Worm (Caenorhabditis elegans) whole organism, L3 larva: ENCODE measurements around the gene hat-1.

Experiments
- elt-1 ChIP-seq: fragments of 150-350 bp; optimal IDR thresholded peaks from 2 replicates; lab custom pipeline; 2014; ENCODE audit warnings: missing biosample characterization, missing genetic modification characterization
- lin-15B ChIP-seq: fragments of 150-350 bp; optimal IDR thresholded peaks from 2 replicates; lab custom pipeline; 2014; ENCODE audit warnings: missing biosample characterization, missing genetic modification characterization
- mdl-1 ChIP-seq: fragments of 150-350 bp; optimal IDR thresholded peaks from 2 replicates; lab custom pipeline; 2014; ENCODE audit warnings: missing biosample characterization, missing genetic modification characterization
- pha-4 ChIP-seq: fragments of 150-350 bp; optimal IDR thresholded peaks from 2 replicates; lab custom pipeline; 2014; ENCODE audit warnings: missing biosample characterization, missing genetic modification reagents, missing genetic modification characterization
- sea-2 ChIP-seq: fragments of 150-350 bp; sonication (generic microtip); optimal IDR thresholded peaks from 4 replicates; lab custom pipeline; 2014; ENCODE audit warnings: missing biosample characterization, missing genetic modification reagents, missing genetic modification characterization
- tbx-2 ChIP-seq: sonication (generic microtip); optimal IDR thresholded peaks from 2 replicates; lab custom pipeline; 2016; ENCODE audit warnings: mild to moderate bottlenecking, missing genetic modification characterization, missing compliant biosample characterization

DNA sequence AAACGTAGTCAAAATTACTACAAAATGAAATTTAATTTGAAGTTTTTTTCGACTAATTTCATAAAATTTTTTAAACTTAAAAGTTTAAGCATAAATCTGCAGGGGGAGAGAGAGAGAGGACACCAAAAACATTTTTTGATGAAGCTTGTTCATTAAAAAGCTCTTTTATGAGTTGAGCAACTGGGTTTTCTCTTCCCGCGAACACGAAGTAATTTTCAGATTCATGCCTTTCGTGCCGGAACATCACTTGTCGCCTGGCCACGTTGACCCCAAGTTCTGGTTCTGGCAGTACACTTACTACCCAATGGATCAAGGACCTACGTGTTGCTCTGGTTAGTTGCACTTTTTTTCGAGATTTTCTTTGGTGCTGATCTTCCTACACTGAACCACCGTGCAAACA is 23.2 kb downstream of the hat-1 start:
- TF ChIP-seq tbx-2 (tag; lab: Kevin White, UChicago) (no peak), lin-15B (tag; lab: Kevin White, UChicago) (no peak), mdl-1 (tag; lab: Kevin White, UChicago) (no peak), sea-2 (GFP tag; lab: Kevin White, UChicago) (no peak), elt-1 (tag; lab: Kevin White, UChicago) (no peak), pha-4 (tag; lab: Kevin White, UChicago) (no peak)
